Worm (Caenorhabditis elegans) whole organism, young adult: Measurements from ENCODE around the gene B0432.9.

ENCODE experiments used
- Y95B8A.8 ChIP-seq: fragments of 200-800 bp; sonication (Bioruptor generic); IDR thresholded peaks from 2 replicates; pipeline ENCODE4 v1.3.6; 2022; ENCODE audit warnings: missing genetic modification reagents, missing genetic modification characterization, missing compliant biosample characterization
- bed-2 ChIP-seq: fragments of 200-800 bp; sonication (Bioruptor generic); IDR thresholded peaks from 2 replicates; pipeline ENCODE4 v1.3.6; 2022; ENCODE audit warnings: missing genetic modification reagents, missing genetic modification characterization, missing compliant biosample characterization
- ets-4 ChIP-seq: fragments of 200-800 bp; sonication (Bioruptor generic); optimal IDR thresholded peaks from 2 replicates; lab custom pipeline; 2018; ENCODE audit warnings: mild to moderate bottlenecking, missing genetic modification characterization, missing compliant biosample characterization
- hmg-1.2 ChIP-seq: fragments of 200-800 bp; sonication (Bioruptor generic); IDR thresholded peaks from 2 replicates; pipeline ENCODE4 v1.3.6; 2022; ENCODE audit warnings: missing genetic modification reagents, missing genetic modification characterization, missing compliant biosample characterization
- lin-35 ChIP-seq, 3 experiments: fragments of 150-350 bp in 2 of 3; sonication (generic microtip) in 1 of 3; optimal IDR thresholded peaks; 2 replicates each; lab custom pipeline; 2014 to 2018; ENCODE audit warnings: missing biosample characterization in 3 of 3, missing genetic modification characterization in 3 of 3, missing genetic modification reagents in 3 of 3
- somi-1 ChIP-seq: fragments of 200-800 bp; sonication (Bioruptor generic); optimal IDR thresholded peaks from 2 replicates; lab custom pipeline; 2018; ENCODE audit warnings: mild to moderate bottlenecking, missing genetic modification characterization, missing compliant biosample characterization

DNA sequence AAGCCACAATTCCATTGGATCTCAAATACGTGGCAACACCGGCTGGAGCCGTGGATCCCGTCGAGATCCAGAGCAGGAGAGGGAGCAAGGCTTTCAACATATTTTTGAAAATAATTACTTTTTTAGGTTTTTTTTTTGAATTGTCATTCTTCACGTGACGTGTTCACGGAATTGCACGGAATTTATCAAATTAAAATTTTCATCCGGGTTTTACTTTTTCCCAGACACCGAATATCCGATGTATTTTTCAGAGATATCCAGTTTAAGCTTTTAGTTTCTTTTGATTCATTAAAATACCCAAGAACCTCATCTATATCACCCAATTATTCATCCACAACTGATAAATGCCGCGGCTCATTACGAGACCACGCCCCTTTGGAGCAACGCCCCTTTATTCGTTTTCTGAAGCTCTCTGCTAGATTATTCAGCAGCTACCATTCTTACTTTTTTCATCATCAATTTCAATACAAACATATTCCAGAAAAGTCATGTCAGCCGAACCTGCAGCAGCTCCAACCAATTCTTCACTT lies 13.5 kb upstream of the B0432.9 start, which contains the start of the genes clec-117 and B0432.1:
- TF ChIP-seq bed-2 (GFP tag; lab: Robert Waterston, UW) (no peak), ets-4 (GFP tag; lab: Kevin White, UChicago) (no peak), Y95B8A.8 (GFP tag; lab: Robert Waterston, UW) (no peak), hmg-1.2 (GFP tag; lab: Robert Waterston, UW) (no peak), lin-35 (GFP tag; optimal IDR thresholded peaks at IDR 0.05; lab: Kevin White, UChicago) (no peak), somi-1 (GFP tag; lab: Kevin White, UChicago) (no peak)
